Worm (Caenorhabditis elegans): Measurements from ENCODE around the gene denn-4.

DNA sequence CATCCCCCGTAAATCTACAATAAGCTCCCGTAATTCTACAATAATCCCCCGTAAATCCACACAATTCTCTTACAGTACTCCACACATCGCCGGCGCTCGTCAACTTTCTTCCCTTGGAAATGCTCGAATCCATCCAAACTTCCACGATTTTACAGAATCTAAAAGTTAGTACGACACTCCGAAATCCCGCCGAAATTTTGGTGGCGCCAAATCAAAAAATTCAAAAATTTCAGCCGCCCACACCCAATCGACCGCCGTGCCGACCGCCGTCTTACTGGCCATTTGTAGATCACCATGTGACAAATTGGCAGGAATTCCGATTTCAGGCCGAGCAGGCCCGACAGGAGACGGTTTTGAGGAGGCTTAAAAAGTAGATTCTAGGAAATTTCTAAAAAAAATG is 28.5 kb downstream of the denn-4 start:
- TF ChIP-seq him-1 (tag; optimal IDR thresholded peaks at IDR 0.05) (no peak), dao-5 (tag; optimal IDR thresholded peaks at IDR 0.05) (no peak), W03F9.2 (tag; optimal IDR thresholded peaks at IDR 0.05) (no peak)
